Worm (Caenorhabditis elegans) whole organism, young adult: ENCODE measurements around the gene fbxa-81.

Source experiments
- F10E7.11 ChIP-seq: sonication (generic microtip); optimal IDR thresholded peaks from 2 replicates; lab custom pipeline; 2017; ENCODE audit warnings: mild to moderate bottlenecking, missing genetic modification characterization, moderate library complexity, missing compliant biosample characterization
- egl-44 ChIP-seq: fragments of 200-800 bp; sonication (Bioruptor generic); IDR thresholded peaks from 2 replicates; pipeline ENCODE4 v1.3.6; 2022; ENCODE audit warnings: missing genetic modification reagents, missing genetic modification characterization, missing compliant biosample characterization
- unc-130 ChIP-seq: sonication (generic microtip); optimal IDR thresholded peaks from 2 replicates; lab custom pipeline; 2016; ENCODE audit warnings: missing genetic modification reagents, missing genetic modification characterization, missing compliant biosample characterization

- TF ChIP-seq egl-44, result no peak
- no peak for TF ChIP-seq unc-130 (GFP tag; lab: Kevin White, UChicago)
- TF ChIP-seq F10E7.11 (tag; lab: Kevin White, UChicago), result no peak
Measured at ce11 chrX:14545543-14545942, 3.7 kb upstream of the fbxa-81 start, which contains the start of gene enri-2.
